Worm (Caenorhabditis elegans) whole organism, L3 larva: ENCODE results near the gene srsx-16.

ENCODE experiments used
- R02D3.7 ChIP-seq: fragments of 150-350 bp; optimal IDR thresholded peaks from 2 replicates; lab custom pipeline; 2014; ENCODE audit warnings: missing biosample characterization, missing genetic modification characterization
- ZK546.5 ChIP-seq: sonication (generic microtip); optimal IDR thresholded peaks from 2 replicates; lab custom pipeline; 2017; ENCODE audit warnings: missing biosample characterization, missing genetic modification characterization
- ceh-16 ChIP-seq: sonication (generic microtip); optimal IDR thresholded peaks from 2 replicates; lab custom pipeline; 2017; ENCODE audit warnings: missing biosample characterization, missing genetic modification characterization
- egl-5 ChIP-seq: fragments of 150-350 bp; optimal IDR thresholded peaks from 2 replicates; lab custom pipeline; 2017; ENCODE audit warnings: missing biosample characterization, missing genetic modification reagents, missing genetic modification characterization, inconsistent platforms
- elt-1 ChIP-seq: fragments of 150-350 bp; optimal IDR thresholded peaks from 2 replicates; lab custom pipeline; 2014; ENCODE audit warnings: missing biosample characterization, missing genetic modification characterization
- elt-2 ChIP-seq: sonication (generic microtip); optimal IDR thresholded peaks from 2 replicates; lab custom pipeline; 2016; ENCODE audit warnings: missing genetic modification reagents, mild to moderate bottlenecking, missing genetic modification characterization, missing compliant biosample characterization
- eor-1 ChIP-seq, 2 experiments: fragments of 150-350 bp; optimal IDR thresholded peaks; 2 replicates each; lab custom pipeline; 2014 to 2018; ENCODE audit warnings: missing biosample characterization in 2 of 2, missing genetic modification characterization in 2 of 2
- fkh-2 ChIP-seq: fragments of 150-350 bp; optimal IDR thresholded peaks from 2 replicates; lab custom pipeline; 2014; ENCODE audit warnings: missing biosample characterization, missing genetic modification reagents, missing genetic modification characterization
- jun-1 ChIP-seq: fragments of 150-350 bp; optimal IDR thresholded peaks from 2 replicates; lab custom pipeline; 2014; ENCODE audit warnings: missing biosample characterization, missing genetic modification reagents, missing genetic modification characterization
- lin-15B ChIP-seq: fragments of 150-350 bp; optimal IDR thresholded peaks from 2 replicates; lab custom pipeline; 2014; ENCODE audit warnings: missing biosample characterization, missing genetic modification characterization
- lsy-12 ChIP-seq: sonication (generic microtip); optimal IDR thresholded peaks from 2 replicates; lab custom pipeline; 2016; ENCODE audit warnings: mild to moderate bottlenecking, missing genetic modification characterization, missing compliant biosample characterization
- mdl-1 ChIP-seq: fragments of 150-350 bp; optimal IDR thresholded peaks from 2 replicates; lab custom pipeline; 2014; ENCODE audit warnings: missing biosample characterization, missing genetic modification characterization
- mml-1 ChIP-seq: fragments of 150-350 bp; sonication (generic microtip); optimal IDR thresholded peaks from 3 replicates; lab custom pipeline; 2014; ENCODE audit warnings: missing biosample characterization, missing genetic modification characterization
- nhr-12 ChIP-seq: fragments of 150-350 bp; optimal IDR thresholded peaks from 2 replicates; lab custom pipeline; 2014; ENCODE audit warnings: missing biosample characterization, missing genetic modification characterization
- nhr-76 ChIP-seq: fragments of 150-350 bp; sonication (generic microtip); optimal IDR thresholded peaks from 5 replicates; lab custom pipeline; 2014; ENCODE audit warnings: missing biosample characterization, missing genetic modification characterization
- nhr-77 ChIP-seq: fragments of 150-350 bp; optimal IDR thresholded peaks from 2 replicates; lab custom pipeline; 2014; ENCODE audit warnings: missing biosample characterization, missing genetic modification characterization
- pha-4 ChIP-seq: fragments of 150-350 bp; optimal IDR thresholded peaks from 2 replicates; lab custom pipeline; 2014; ENCODE audit warnings: missing biosample characterization, missing genetic modification reagents, missing genetic modification characterization
- pqm-1 ChIP-seq: fragments of 150-350 bp; optimal IDR thresholded peaks from 2 replicates; lab custom pipeline; 2017; ENCODE audit warnings: missing biosample characterization, missing genetic modification characterization, inconsistent platforms
- snpc-4 ChIP-seq: fragments of 150-350 bp; optimal IDR thresholded peaks from 2 replicates; lab custom pipeline; 2014; ENCODE audit warnings: missing biosample characterization, missing genetic modification characterization
- zag-1 ChIP-seq: fragments of 150-350 bp; optimal IDR thresholded peaks from 2 replicates; lab custom pipeline; 2014; ENCODE audit warnings: missing biosample characterization, missing genetic modification characterization
- ztf-11 ChIP-seq: fragments of 150-350 bp; optimal IDR thresholded peaks from 2 replicates; lab custom pipeline; 2014; ENCODE audit warnings: missing biosample characterization, missing genetic modification characterization

Gene srsx-16

DNA sequence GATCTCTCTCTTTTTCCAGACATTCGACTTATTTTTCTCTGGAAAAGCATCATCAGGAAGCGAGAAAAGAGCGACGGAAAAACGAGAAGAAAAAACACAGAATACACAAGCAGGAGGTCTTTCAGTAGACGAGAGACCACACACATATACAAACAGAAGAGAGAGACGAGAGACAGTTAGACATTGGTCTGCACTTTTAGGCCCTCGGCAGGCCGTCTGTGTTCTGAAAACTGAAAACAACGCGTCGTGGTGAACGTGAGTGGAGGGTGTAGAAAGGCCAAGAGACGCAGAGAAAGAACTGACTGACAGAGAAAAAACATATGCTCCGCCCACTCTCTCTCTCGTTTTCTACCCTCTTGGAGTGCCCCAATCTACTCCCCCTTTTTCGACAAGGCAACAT lies 37.3 kb downstream of the srsx-16 start (continued):
- TF ChIP-seq nhr-12 (tag; lab: Kevin White, UChicago), result no peak
- peak; percentile 13 for TF ChIP-seq lin-15B (tag; lab: Kevin White, UChicago)
- no peak for TF ChIP-seq ZK546.5 (tag; lab: Kevin White, UChicago)
- TF ChIP-seq jun-1, result peak; percentile 38
- TF ChIP-seq zag-1 (tag; lab: Kevin White, UChicago), result no peak

DNA sequence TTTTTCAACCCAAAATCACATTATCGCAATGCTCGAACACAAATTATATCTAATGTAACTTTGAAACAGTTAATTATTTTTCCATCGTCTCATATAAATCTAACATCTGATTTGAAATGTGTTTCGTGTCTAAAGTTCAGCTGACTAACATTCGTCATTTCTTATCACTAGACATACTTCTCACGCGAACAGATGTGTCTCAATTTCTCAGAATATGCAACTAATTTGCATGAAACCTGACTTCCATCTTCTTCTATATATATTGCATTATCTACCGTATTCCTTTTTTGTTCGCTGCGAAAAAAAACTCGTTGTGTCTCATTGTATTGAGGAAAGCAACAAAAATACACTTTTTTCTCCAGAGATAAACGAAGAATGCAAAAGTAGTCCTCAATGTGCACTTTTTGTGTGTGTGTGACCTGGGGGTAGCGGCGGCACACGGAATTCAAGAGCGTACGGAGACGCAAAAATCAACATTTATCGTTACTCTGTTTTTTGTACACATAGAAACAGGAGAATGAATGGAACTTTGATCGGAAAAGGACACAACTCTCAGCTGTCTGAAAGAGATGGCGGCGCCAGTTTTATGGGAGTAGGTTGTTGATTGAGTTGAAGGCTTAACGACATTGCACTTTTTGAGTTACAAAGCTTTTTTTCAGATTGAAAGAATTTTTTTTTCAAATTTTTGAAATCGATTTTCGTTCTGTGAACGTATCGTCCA lies 38.8 kb downstream of the srsx-16 start:
- TF ChIP-seq elt-1 (no peak), zag-1 (tag; lab: Kevin White, UChicago) (no peak), mdl-1 (tag; lab: Kevin White, UChicago) (no peak), lsy-12 (no peak), nhr-76 (no peak), eor-1 (tag; optimal IDR thresholded peaks at IDR 0.05; lab: Kevin White, UChicago) (no peak), mml-1 (tag; lab: Kevin White, UChicago) (no peak), jun-1 (peak; percentile 18), lin-15B (tag; lab: Kevin White, UChicago) (no peak), elt-2 (tag; lab: Kevin White, UChicago) (peak; percentile 32), nhr-77 (no peak), pha-4 (tag; lab: Kevin White, UChicago) (peak; percentile 75), egl-5 (tag; lab: Kevin White, UChicago) (peak; percentile 49), ceh-16 (tag; lab: Kevin White, UChicago) (no peak), snpc-4 (tag; lab: Kevin White, UChicago) (no peak), pqm-1 (tag; lab: Kevin White, UChicago) (peak; percentile 70), fkh-2 (tag; lab: Kevin White, UChicago) (no peak), ztf-11 (tag; lab: Kevin White, UChicago) (no peak)

DNA sequence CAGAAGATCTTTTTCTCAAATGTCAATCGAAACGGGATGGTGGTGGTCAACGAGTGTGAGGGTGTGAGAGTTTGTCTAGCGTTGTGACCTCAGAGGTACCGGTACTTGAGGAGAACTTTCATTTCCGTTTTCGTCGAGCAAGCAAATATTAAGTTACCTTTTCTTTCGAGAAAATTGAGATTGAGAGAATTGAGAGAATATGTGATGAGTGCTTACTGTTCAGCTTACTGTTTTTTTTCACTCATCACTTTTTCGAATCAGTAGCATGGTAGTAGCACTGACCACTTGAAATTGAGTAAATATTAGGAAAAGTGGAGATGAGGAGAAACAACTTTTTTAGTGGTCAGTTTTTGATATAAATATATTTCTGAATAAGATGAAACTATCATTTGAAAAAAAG lies 45.5 kb downstream of the srsx-16 start, which contains the start of gene T12E12.6:
Gene T12E12.6, minus strand, starts transcription at position 101 of the 400 bp plus-strand sequence.
- TF ChIP-seq egl-5 (tag; lab: Kevin White, UChicago) (no peak), pha-4 (tag; lab: Kevin White, UChicago) (peak; percentile 59)
- TF ChIP-seq, all 47 proteins: peak for 1

DNA sequence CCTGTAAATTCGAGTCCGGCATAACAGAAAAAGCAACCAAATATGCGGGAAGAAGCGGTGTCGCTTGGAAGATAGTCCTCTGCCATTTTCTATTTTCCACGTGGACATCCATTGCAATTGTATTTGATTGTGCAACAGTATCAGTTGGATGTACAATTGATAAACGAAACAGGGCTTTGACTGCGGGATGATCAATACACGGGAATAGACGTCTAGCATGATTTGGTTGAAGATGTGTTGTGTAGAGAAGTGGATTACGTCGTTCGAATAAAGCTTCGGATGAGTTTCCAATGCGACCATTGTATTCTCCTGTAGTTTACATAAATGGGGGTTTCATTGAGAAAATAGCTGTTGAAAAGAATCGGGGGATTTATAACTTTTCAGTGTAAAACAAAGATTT lies 46.9 kb downstream of the srsx-16 start:
- no peak for TF ChIP-seq R02D3.7 (tag; lab: Kevin White, UChicago)
- TF ChIP-seq, all 47 proteins: peak for 0
